Fruit fly (Drosophila melanogaster): ENCODE results near the gene sens-2.
A peak's percentile ranks its signal among the peaks of the same experiment; 100 is the strongest.

The sens-2 gene

DNA sequence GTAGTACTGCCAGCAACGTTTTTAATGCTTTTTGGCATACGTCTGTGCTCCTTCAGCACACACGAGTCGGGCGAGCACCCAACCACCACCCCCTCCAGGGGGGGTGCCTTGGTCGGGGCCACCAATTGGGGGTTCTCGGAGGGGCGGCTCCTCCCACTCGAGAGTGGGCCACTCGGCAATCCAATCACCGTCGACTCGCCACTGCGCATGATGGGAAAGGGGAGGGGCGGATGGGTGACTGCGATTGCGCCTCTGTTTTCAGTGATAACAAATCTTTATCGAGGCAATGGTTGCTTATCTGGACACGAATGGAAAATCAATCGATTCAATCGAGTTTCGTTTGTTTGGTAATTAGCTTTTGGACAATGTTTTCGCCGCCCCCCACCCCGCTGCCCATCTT is 4.2 kb upstream of the sens-2 start (continued):
- TF ChIP-seq abd-A (tag; optimal IDR thresholded peaks at IDR 0.05) = peak; percentile 66
- TF ChIP-seq CG10366 (GFP tag; IDR thresholded peaks at IDR 0.05) = no peak
- TF ChIP-seq Optix (GFP tag; IDR thresholded peaks at IDR 0.05) = no peak
- TF ChIP-seq CG17612 (GFP tag; IDR thresholded peaks at IDR 0.05) = no peak
- no peak for TF ChIP-seq tx (GFP tag; optimal IDR thresholded peaks at IDR 0.05)
- no peak for TF ChIP-seq Hand (GFP tag; optimal IDR thresholded peaks at IDR 0.05)
- no peak for TF ChIP-seq CG11456 (GFP tag; IDR thresholded peaks at IDR 0.05)
- no peak for TF ChIP-seq CG4820 (GFP tag; optimal IDR thresholded peaks at IDR 0.05)
- no peak for TF ChIP-seq CG15479 (GFP tag; optimal IDR thresholded peaks at IDR 0.05)
- no peak for TF ChIP-seq CG17359 (tag; optimal IDR thresholded peaks at IDR 0.05)
- TF ChIP-seq en (GFP tag; optimal IDR thresholded peaks at IDR 0.05) = no peak
- no peak for TF ChIP-seq CG18476 (GFP tag; optimal IDR thresholded peaks at IDR 0.05)
- TF ChIP-seq tin (GFP tag; optimal IDR thresholded peaks at IDR 0.05) = no peak
- TF ChIP-seq NC2α (GFP tag; optimal IDR thresholded peaks at IDR 0.05) = no peak
- no peak for TF ChIP-seq chif (GFP tag; optimal IDR thresholded peaks at IDR 0.05)
- TF ChIP-seq CG4328 (GFP tag; optimal IDR thresholded peaks at IDR 0.05) = no peak
- no peak for TF ChIP-seq ERR (GFP tag; optimal IDR thresholded peaks at IDR 0.05)
- no peak for TF ChIP-seq CHES-1-like (GFP tag; optimal IDR thresholded peaks at IDR 0.05)
- no peak for TF ChIP-seq Chrac-16 (GFP tag; optimal IDR thresholded peaks at IDR 0.05)
- TF ChIP-seq pros (GFP tag; optimal IDR thresholded peaks at IDR 0.05) = no peak
- TF ChIP-seq zf30C (GFP tag; optimal IDR thresholded peaks at IDR 0.05) = no peak
- TF ChIP-seq CG1832 (GFP tag; optimal IDR thresholded peaks at IDR 0.05) = peak; percentile 77
- TF ChIP-seq CG3065 (GFP tag; optimal IDR thresholded peaks at IDR 0.05) = no peak
- TF ChIP-seq CG6765 (GFP tag; optimal IDR thresholded peaks at IDR 0.05) = no peak
- TF ChIP-seq CG16863 (GFP tag; optimal IDR thresholded peaks at IDR 0.05) = no peak
- TF ChIP-seq CG15073 (GFP tag; optimal IDR thresholded peaks at IDR 0.05) = no peak
- TF ChIP-seq bbx (GFP tag; IDR thresholded peaks at IDR 0.05; ENCODE audit: partially characterized antibody) = no peak; the same call in 1 of the 2 replicates
- no peak for TF ChIP-seq CG2202 (tag; optimal IDR thresholded peaks at IDR 0.05)
- TF ChIP-seq vnd (GFP tag; IDR thresholded peaks at IDR 0.05; ENCODE audit: partially characterized antibody) = no peak
- TF ChIP-seq E2f2 (GFP tag; IDR thresholded peaks at IDR 0.05) = no peak
- TF ChIP-seq CG2129 (GFP tag; IDR thresholded peaks at IDR 0.05; ENCODE audit: partially characterized antibody) = no peak
- TF ChIP-seq crc (GFP tag; optimal IDR thresholded peaks at IDR 0.05) = no peak
- TF ChIP-seq CG10565 (GFP tag; optimal IDR thresholded peaks at IDR 0.05) = no peak
- TF ChIP-seq kni (GFP tag; optimal IDR thresholded peaks at IDR 0.05) = no peak
- TF ChIP-seq ac (GFP tag; optimal IDR thresholded peaks at IDR 0.05) = no peak
- 0 out of 2 replicates have a peak, but pooled peaks have one; percentile 54 for TF ChIP-seq CG42726 (GFP tag; IDR thresholded peaks at IDR 0.05; ENCODE audit: partially characterized antibody)
- TF ChIP-seq jigr1 (GFP tag; IDR thresholded peaks at IDR 0.05) = no peak
- no peak for TF ChIP-seq D19A (tag; optimal IDR thresholded peaks at IDR 0.05)
- no peak for TF ChIP-seq CG7271 (tag; optimal IDR thresholded peaks at IDR 0.05)
- no peak for TF ChIP-seq CG11723 (GFP tag; optimal IDR thresholded peaks at IDR 0.05)
- no peak for TF ChIP-seq CG17385 (GFP tag; optimal IDR thresholded peaks at IDR 0.05)
- no peak for TF ChIP-seq Hr3 (GFP tag; optimal IDR thresholded peaks at IDR 0.05)
- no peak for TF ChIP-seq Hr51 (GFP tag; optimal IDR thresholded peaks at IDR 0.05)
- TF ChIP-seq sob (GFP tag; IDR thresholded peaks at IDR 0.05) = 0 out of 2 replicates have a peak, but pooled peaks have one; percentile 9
- no peak for TF ChIP-seq phol (tag; optimal IDR thresholded peaks at IDR 0.05)
- TF ChIP-seq CG10267 (tag; optimal IDR thresholded peaks at IDR 0.05) = no peak
- no peak for TF ChIP-seq CG12219 (GFP tag; optimal IDR thresholded peaks at IDR 0.05)
- TF ChIP-seq CG3995 (GFP tag; optimal IDR thresholded peaks at IDR 0.05) = no peak
- TF ChIP-seq inv (GFP tag; IDR thresholded peaks at IDR 0.05; ENCODE audit: partially characterized antibody) = no peak
- TF ChIP-seq NK7.1 (GFP tag; optimal IDR thresholded peaks at IDR 0.05) = no peak
- TF ChIP-seq lmd (GFP tag; IDR thresholded peaks at IDR 0.05) = no peak

All from whole organism, embryonic.